Worm (Caenorhabditis elegans): ENCODE data around the gene C07G1.6.

C07G1.6 gene

DNA sequence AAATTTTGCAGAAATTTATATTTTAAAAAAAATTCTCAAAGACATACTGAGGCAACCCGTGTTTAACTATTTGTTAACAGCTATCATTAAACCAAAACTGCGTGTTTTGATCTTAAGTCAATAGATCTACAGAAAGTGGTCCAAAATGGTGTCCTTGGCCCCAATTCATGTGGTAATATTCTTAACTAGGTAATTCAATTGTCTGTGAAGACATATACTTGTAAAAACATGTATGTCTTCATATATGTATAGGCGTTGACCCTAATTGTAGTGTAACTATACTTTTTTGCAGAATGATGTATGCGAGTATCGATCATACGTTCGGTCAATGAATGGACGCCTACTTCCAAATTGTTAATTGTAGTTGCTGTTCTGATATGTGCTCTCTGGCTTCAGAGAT lies 40.5 kb downstream of the C07G1.6 start, which contains the start of gene C07G1.15:
Gene C07G1.15, plus strand, starts transcription at position 301 of the 400 bp plus-strand sequence.
- no peak for TF ChIP-seq gei-8 (GFP tag; optimal IDR thresholded peaks at IDR 0.05)
- no peak for TF ChIP-seq ctbp-1 (GFP tag; IDR thresholded peaks at IDR 0.05)
- TF ChIP-seq lir-3 (tag; optimal IDR thresholded peaks at IDR 0.05), result no peak
- TF ChIP-seq mdt-29 (GFP tag; IDR thresholded peaks at IDR 0.05), result no peak
- no peak for TF ChIP-seq nhr-237 (tag; optimal IDR thresholded peaks at IDR 0.05)
- TF ChIP-seq aha-1 (tag), result no peak
- no peak for TF ChIP-seq ces-1 (GFP tag; optimal IDR thresholded peaks at IDR 0.05)
- TF ChIP-seq Y75B8A.6 (GFP tag; IDR thresholded peaks at IDR 0.05), result no peak

DNA sequence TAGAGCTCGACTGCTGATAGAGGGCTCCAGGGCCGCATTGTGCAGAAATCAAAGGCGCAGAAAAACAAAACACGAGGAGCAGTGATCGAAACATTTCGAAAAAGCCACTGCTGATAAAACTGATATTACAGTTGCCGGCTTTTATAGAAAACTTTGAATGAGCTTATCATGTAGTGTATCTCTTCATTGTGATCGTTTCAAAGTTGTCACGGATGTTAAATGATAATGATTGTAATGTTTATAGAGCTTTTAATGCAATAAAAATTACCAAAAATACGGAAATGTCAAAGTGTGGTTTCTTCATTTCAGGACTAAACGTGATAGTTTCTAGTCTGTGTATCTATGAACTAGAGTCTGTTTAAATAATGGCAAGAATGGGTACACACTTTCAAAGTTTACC lies 41.5 kb downstream of the C07G1.6 start, which contains the start of gene clec-52:
Gene clec-52, minus strand, starts transcription at position 101 of the 400 bp plus-strand sequence.
- TF ChIP-seq mep-1 (tag; optimal IDR thresholded peaks at IDR 0.05) (no peak), nhr-237 (tag; optimal IDR thresholded peaks at IDR 0.05) (no peak), Y48G9A.11 (GFP tag; IDR thresholded peaks at IDR 0.05) (no peak), duxl-1 (tag; optimal IDR thresholded peaks at IDR 0.05; ENCODE audit: poor library complexity) (no peak), dmd-9 (GFP tag; IDR thresholded peaks at IDR 0.05) (no peak), dve-1 (tag; optimal IDR thresholded peaks at IDR 0.05; ENCODE audit: insufficient read depth) (peak; percentile 9), nhr-102 (tag; optimal IDR thresholded peaks at IDR 0.05) (no peak), ceh-44 (GFP tag; IDR thresholded peaks at IDR 0.05) (no peak), nhr-28 (tag; optimal IDR thresholded peaks at IDR 0.05) (peak; percentile 2), nhr-77 (tag; optimal IDR thresholded peaks at IDR 0.05) (no peak), pqm-1 (tag; optimal IDR thresholded peaks at IDR 0.05) (peak; percentile 33), ztf-7 (tag; optimal IDR thresholded peaks at IDR 0.05) (no peak)

DNA sequence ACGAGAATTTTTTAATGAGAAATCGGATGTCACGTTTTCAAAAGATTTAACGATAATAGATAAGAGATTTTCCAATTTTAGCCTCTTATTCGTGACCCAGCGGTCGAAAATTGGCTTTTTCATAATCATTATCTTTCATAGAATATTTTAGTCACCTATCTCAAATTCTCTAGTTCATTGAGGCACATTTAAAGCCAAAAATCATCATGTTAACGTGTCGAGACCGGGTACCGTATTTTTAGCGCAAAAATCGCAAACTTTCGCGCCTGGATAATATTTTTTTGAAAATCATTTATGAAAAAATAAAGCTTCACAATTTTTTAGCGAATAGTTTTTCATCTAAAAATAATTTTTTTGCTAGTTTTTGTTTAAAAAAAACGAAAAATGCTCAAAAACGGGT lies 44.2 kb downstream of the C07G1.6 start, which contains the start of gene B0218.7:
Gene B0218.7, minus strand, starts transcription at position 101 of the 400 bp plus-strand sequence.
- no peak for TF ChIP-seq lin-38 (GFP tag; IDR thresholded peaks at IDR 0.05)

DNA sequence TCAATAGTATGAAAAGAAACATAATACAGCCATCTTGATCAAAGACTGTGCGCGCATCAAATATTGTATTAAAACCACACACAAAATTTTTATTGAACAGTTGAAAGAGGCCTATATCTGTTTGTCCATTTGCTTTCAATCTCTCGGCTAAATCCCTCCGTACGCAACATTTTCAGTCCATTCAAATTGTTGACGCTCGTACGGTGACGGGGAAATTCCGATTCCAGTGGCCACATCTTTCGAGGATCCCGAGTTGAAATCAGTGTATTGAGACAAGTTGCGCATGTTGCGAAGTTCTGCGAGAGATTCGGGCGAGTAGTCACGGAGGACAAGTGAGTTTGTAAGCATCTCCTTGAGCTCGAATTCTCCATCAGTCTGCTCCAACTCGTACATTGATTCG lies 45.7 kb downstream of the C07G1.6 start:
- TF ChIP-seq pqm-1 (tag; optimal IDR thresholded peaks at IDR 0.05), result no peak
- TF ChIP-seq nhr-11 (tag; optimal IDR thresholded peaks at IDR 0.05), result no peak
- TF ChIP-seq F37D6.2 (tag; optimal IDR thresholded peaks at IDR 0.05), result no peak
- peak in 1 of 2 experiments; percentile 94 for TF ChIP-seq unc-62 (GFP tag; optimal IDR thresholded peaks at IDR 0.05 in 1 of 2)
- TF ChIP-seq unc-62 (tag; optimal IDR thresholded peaks at IDR 0.05), result no peak
- TF ChIP-seq ceh-62 (tag; optimal IDR thresholded peaks at IDR 0.05), result no peak
- TF ChIP-seq hlh-11 (tag; optimal IDR thresholded peaks at IDR 0.05), result no peak
- TF ChIP-seq nhr-48 (tag; optimal IDR thresholded peaks at IDR 0.05), result no peak
- TF ChIP-seq nhr-28 (tag; optimal IDR thresholded peaks at IDR 0.05), result no peak

DNA sequence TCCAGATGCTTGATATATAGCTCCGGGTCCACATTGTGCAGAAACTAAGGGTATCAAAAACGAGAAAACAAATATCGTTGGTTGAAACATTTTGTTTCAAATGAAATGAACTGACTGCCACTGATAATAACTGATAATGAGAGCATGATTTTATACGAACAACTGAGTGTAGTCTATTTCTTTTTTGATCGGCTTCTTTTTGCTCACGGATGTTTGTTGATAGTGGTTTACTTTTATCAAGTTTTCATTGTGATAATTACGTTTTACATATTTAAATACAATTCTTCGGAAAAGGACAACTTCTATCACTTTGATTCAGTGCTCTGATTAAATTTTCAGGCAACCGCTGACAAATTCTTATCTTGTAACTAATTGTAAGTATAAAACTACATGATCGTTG lies 46.5 kb downstream of the C07G1.6 start, which contains the start of gene clec-51:
Gene clec-51, minus strand, starts transcription at position 114 of the 400 bp plus-strand sequence.
- TF ChIP-seq T26A8.4 (GFP tag; IDR thresholded peaks at IDR 0.05), result no peak
- TF ChIP-seq nhr-28 (tag; optimal IDR thresholded peaks at IDR 0.05), result peak; percentile 58
- TF ChIP-seq mxl-3 (GFP tag; optimal IDR thresholded peaks at IDR 0.05), result no peak
- peak; percentile 15 for TF ChIP-seq nhr-77 (tag; optimal IDR thresholded peaks at IDR 0.05)
- TF ChIP-seq lin-15B (tag; optimal IDR thresholded peaks at IDR 0.05), result no peak
- peak; percentile 67 for TF ChIP-seq dmd-6 (GFP tag; IDR thresholded peaks at IDR 0.05)
- no peak for TF ChIP-seq unc-130 (GFP tag; optimal IDR thresholded peaks at IDR 0.05)
- TF ChIP-seq madf-5 (GFP tag; IDR thresholded peaks at IDR 0.05), result no peak
- peak; percentile 55 for TF ChIP-seq dve-1 (tag; optimal IDR thresholded peaks at IDR 0.05; ENCODE audit: insufficient read depth)
- TF ChIP-seq hlh-11 (tag; optimal IDR thresholded peaks at IDR 0.05), result peak; percentile 70
- TF ChIP-seq pqm-1 (tag; optimal IDR thresholded peaks at IDR 0.05), result peak; percentile 90
- no peak for TF ChIP-seq Y75B8A.6 (GFP tag; IDR thresholded peaks at IDR 0.05)
- TF ChIP-seq Y48G9A.11 (GFP tag; IDR thresholded peaks at IDR 0.05), result no peak
- TF ChIP-seq ceh-82 (tag; optimal IDR thresholded peaks at IDR 0.05), result no peak
- no peak for TF ChIP-seq daf-16 (GFP tag; optimal IDR thresholded peaks at IDR 0.05)
- TF ChIP-seq daf-16 (tag; optimal IDR thresholded peaks at IDR 0.05), result peak; percentile 66

All from whole organism, L4 larva.